Fruit fly (Drosophila melanogaster): ENCODE results near the gene Pde1c.

Pde1c gene

DNA sequence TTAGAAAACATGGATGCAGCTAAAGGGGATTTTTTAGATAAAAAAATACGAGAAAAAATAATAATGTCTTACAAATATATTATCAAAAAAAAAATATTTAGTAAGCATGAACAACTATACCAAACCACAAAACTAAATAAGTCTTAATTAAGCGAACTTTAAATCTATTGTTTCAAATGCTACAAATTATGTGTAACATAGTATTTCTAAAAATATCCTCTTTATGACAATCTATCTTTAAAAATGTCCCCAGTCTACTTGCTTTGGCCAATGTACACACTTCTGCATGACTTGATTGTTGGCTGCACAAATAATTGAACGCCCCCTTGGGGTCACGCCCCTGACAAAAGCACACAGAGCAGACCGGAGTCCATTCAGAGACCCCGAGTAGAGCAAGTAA, 3.2 kb upstream of the Pde1c start (continued):
- TF ChIP-seq danr (GFP tag; IDR thresholded peaks at IDR 0.05) (no peak), chn (GFP tag; optimal IDR thresholded peaks at IDR 0.05) (no peak), Fer3 (tag; optimal IDR thresholded peaks at IDR 0.05) (no peak), CG7357 (GFP tag; IDR thresholded peaks at IDR 0.05) (no peak), Tbp (GFP tag; optimal IDR thresholded peaks at IDR 0.05) (no peak), CG12391 (tag; optimal IDR thresholded peaks at IDR 0.05) (no peak), Dbx (GFP tag; IDR thresholded peaks at IDR 0.05) (peak; percentile 39; the same call in 1 of the 3 replicates), gem (tag; optimal IDR thresholded peaks at IDR 0.05) (peak; percentile 38), CG1529 (GFP tag; optimal IDR thresholded peaks at IDR 0.05) (no peak), bbx (GFP tag; IDR thresholded peaks at IDR 0.05; ENCODE audit: partially characterized antibody) (no peak), CG7963 (GFP tag; IDR thresholded peaks at IDR 0.05; ENCODE audit: partially characterized antibody) (no peak), CG6254 (GFP tag; optimal IDR thresholded peaks at IDR 0.05) (no peak), Ravus (GFP tag; IDR thresholded peaks at IDR 0.05) (no peak), Scr (GFP tag; IDR thresholded peaks at IDR 0.05; ENCODE audit: partially characterized antibody) (no peak), CG11456 (GFP tag; IDR thresholded peaks at IDR 0.05) (0 out of 3 replicates have a peak, but pooled peaks have one; percentile 6), GATAe (GFP tag; conservative IDR thresholded peaks at IDR 0.05) (no peak), HLH54F (GFP tag; optimal IDR thresholded peaks at IDR 0.05) (no peak), sob (GFP tag; IDR thresholded peaks at IDR 0.05) (no peak), Meics (GFP tag; optimal IDR thresholded peaks at IDR 0.05) (peak; percentile 37), CG30431 (GFP tag; optimal IDR thresholded peaks at IDR 0.05) (no peak), slou (GFP tag; optimal IDR thresholded peaks at IDR 0.05) (no peak), Usf (GFP tag; optimal IDR thresholded peaks at IDR 0.05) (no peak), tna (GFP tag; IDR thresholded peaks at IDR 0.05; ENCODE audit: partially characterized antibody) (no peak), CG2199 (GFP tag; IDR thresholded peaks at IDR 0.05) (no peak), kay (GFP tag; optimal IDR thresholded peaks at IDR 0.05) (no peak), scrt (GFP tag; optimal IDR thresholded peaks at IDR 0.05) (no peak), slbo (GFP tag; IDR thresholded peaks at IDR 0.05) (no peak), CG2116 (GFP tag; optimal IDR thresholded peaks at IDR 0.05) (no peak), nau (GFP tag; optimal IDR thresholded peaks at IDR 0.05) (no peak), CG18011 (GFP tag; optimal IDR thresholded peaks at IDR 0.05) (no peak), da (GFP tag; optimal IDR thresholded peaks at IDR 0.05) (no peak), CG11504 (tag; optimal IDR thresholded peaks at IDR 0.05) (peak; percentile 67), Adf1 (GFP tag; IDR thresholded peaks at IDR 0.05) (no peak), repo (GFP tag; optimal IDR thresholded peaks at IDR 0.05) (no peak), twi (tag; optimal IDR thresholded peaks at IDR 0.05) (no peak), eve (GFP tag; optimal IDR thresholded peaks at IDR 0.05) (peak in 1 of 2 experiments; percentile 45), CG9876 (GFP tag; optimal IDR thresholded peaks at IDR 0.05) (no peak), grau (tag; optimal IDR thresholded peaks at IDR 0.05) (no peak), Max (GFP tag; optimal IDR thresholded peaks at IDR 0.05) (no peak), CG12659 (GFP tag; optimal IDR thresholded peaks at IDR 0.05) (peak; percentile 9), hb (GFP tag; IDR thresholded peaks at IDR 0.05; ENCODE audit: partially characterized antibody) (no peak), sens-2 (GFP tag; IDR thresholded peaks at IDR 0.05) (no peak), Gsc (GFP tag; IDR thresholded peaks at IDR 0.05) (no peak), hkb (optimal IDR thresholded peaks at IDR 0.05) (no peak), hkb (GFP tag; IDR thresholded peaks at IDR 0.05) (no peak), CG1602 (GFP tag; optimal IDR thresholded peaks at IDR 0.05) (no peak), Sox100B (GFP tag; optimal IDR thresholded peaks at IDR 0.05) (peak; percentile 63), CG12104 (GFP tag; optimal IDR thresholded peaks at IDR 0.05) (no peak), zen (tag; optimal IDR thresholded peaks at IDR 0.05) (no peak), ab (GFP tag; optimal IDR thresholded peaks at IDR 0.05) (no peak), CTCF (GFP tag; optimal IDR thresholded peaks at IDR 0.05) (no peak), CG7928 (GFP tag; optimal IDR thresholded peaks at IDR 0.05) (no peak), gsb (GFP tag; IDR thresholded peaks at IDR 0.05) (no peak)
